Worm (Caenorhabditis elegans): ENCODE data around the gene xpo-1.

DNA sequence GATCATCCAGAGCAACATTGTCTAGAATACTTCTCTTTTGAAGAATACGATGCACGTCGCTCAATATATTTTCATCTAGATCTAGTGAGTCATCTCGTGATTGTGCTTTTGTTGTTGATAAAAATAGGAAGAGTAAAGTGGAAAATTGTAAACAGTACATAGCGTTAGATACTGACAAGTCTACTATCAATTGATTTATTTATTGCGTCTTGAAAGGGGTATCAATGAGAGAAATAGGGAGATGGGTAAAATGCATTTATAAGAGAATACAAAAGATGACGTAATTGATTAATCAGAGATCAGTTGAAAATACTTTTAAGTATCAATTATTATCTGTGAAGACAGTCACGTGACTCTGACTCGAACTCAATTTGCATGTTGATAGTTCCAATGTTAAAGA is 32.0 kb downstream of the xpo-1 start, which contains the start of gene txt-5:
- TF ChIP-seq fos-1 (tag; optimal IDR thresholded peaks at IDR 0.05) (no peak), lin-39 (tag; optimal IDR thresholded peaks at IDR 0.05) (no peak), mdl-1 (tag; optimal IDR thresholded peaks at IDR 0.05) (no peak), nhr-77 (tag; optimal IDR thresholded peaks at IDR 0.05) (no peak), nhr-11 (tag; optimal IDR thresholded peaks at IDR 0.05) (no peak), aly-2 (tag; optimal IDR thresholded peaks at IDR 0.05) (no peak), unc-39 (tag; optimal IDR thresholded peaks at IDR 0.05) (no peak), elt-1 (tag; optimal IDR thresholded peaks at IDR 0.05) (no peak), ceh-9 (tag; optimal IDR thresholded peaks at IDR 0.05) (no peak)

All from whole organism, L3 larva.